Fruit fly (Drosophila melanogaster) whole organism, embryonic: ENCODE data around the gene CG42263.

ENCODE experiments used
- Asciz ChIP-seq: fragments of 200-800 bp; sonication (Bioruptor generic); optimal IDR thresholded peaks from 2 replicates; lab custom pipeline; 2017; ENCODE audit warnings: missing biosample characterization, mild to moderate bottlenecking, missing genetic modification characterization, missing genetic modification reagents
- Atf6 ChIP-seq: fragments of 200-800 bp; sonication (Bioruptor generic); IDR thresholded peaks from 2 replicates; pipeline ENCODE4 v1.3.6; 2022; ENCODE audit warnings: missing biosample characterization, missing genetic modification characterization
- CG10321 ChIP-seq: fragments of 200-800 bp; sonication (Bioruptor generic); IDR thresholded peaks from 2 replicates; pipeline ENCODE4 v1.3.6; 2022; ENCODE audit warnings: missing biosample characterization, missing genetic modification characterization
- CG11093 ChIP-seq: fragments of 200-800 bp; sonication (Bioruptor generic); IDR thresholded peaks from 3 replicates; pipeline ENCODE4 v1.3.6; 2022; ENCODE audit warnings: missing biosample characterization, missing genetic modification characterization
- CG11456 ChIP-seq: fragments of 200-800 bp; sonication (Bioruptor generic); IDR thresholded peaks from 3 replicates; pipeline ENCODE4 v1.3.6; 2022; ENCODE audit warnings: missing biosample characterization, missing genetic modification characterization
- CG11560 ChIP-seq: fragments of 200-800 bp; sonication (Bioruptor generic); IDR thresholded peaks from 3 replicates; pipeline ENCODE4 v1.3.6; 2022; ENCODE audit warnings: missing biosample characterization, missing genetic modification characterization
- CG1603 ChIP-seq: fragments of 200-800 bp; sonication (Bioruptor generic); optimal IDR thresholded peaks from 2 replicates; lab custom pipeline; 2019; ENCODE audit warnings: missing biosample characterization, mild to moderate bottlenecking, missing genetic modification characterization, moderate library complexity
- CG2129 ChIP-seq: fragments of 200-800 bp; sonication (Bioruptor generic); IDR thresholded peaks from 2 replicates; pipeline ENCODE4 v1.3.6; 2022; ENCODE audit warnings: missing biosample characterization, missing genetic modification characterization; ENCODE audit not compliant: partially characterized antibody
- CG31441 ChIP-seq: fragments of 200-800 bp; sonication (Bioruptor generic); IDR thresholded peaks from 2 replicates; pipeline ENCODE4 v1.3.6; 2022; ENCODE audit warnings: missing biosample characterization, missing genetic modification characterization
- CG34224 ChIP-seq: fragments of 200-800 bp; sonication (Bioruptor generic); IDR thresholded peaks from 3 replicates; pipeline ENCODE4 v1.3.6; 2022; ENCODE audit warnings: missing biosample characterization, missing genetic modification characterization; ENCODE audit not compliant: partially characterized antibody
- CG5245 ChIP-seq: fragments of 200-800 bp; sonication (Bioruptor generic); optimal IDR thresholded peaks from 3 replicates; lab custom pipeline; 2016; ENCODE audit warnings: missing biosample characterization, missing genetic modification characterization
- CG6765 ChIP-seq: fragments of 200-800 bp; sonication (Bioruptor generic); optimal IDR thresholded peaks from 3 replicates; lab custom pipeline; 2017; ENCODE audit warnings: missing biosample characterization, mild to moderate bottlenecking, missing genetic modification characterization
- CG7745 ChIP-seq: fragments of 200-800 bp; sonication (Bioruptor generic); optimal IDR thresholded peaks from 2 replicates; lab custom pipeline; 2018; ENCODE audit warnings: missing biosample characterization, mild to moderate bottlenecking, missing genetic modification characterization, moderate library complexity
- D19B ChIP-seq: fragments of 200-800 bp; sonication (Bioruptor generic); optimal IDR thresholded peaks from 2 replicates; lab custom pipeline; 2017; ENCODE audit warnings: missing biosample characterization, mild to moderate bottlenecking, missing genetic modification characterization
- H15 ChIP-seq: fragments of 200-800 bp; sonication (Bioruptor generic); IDR thresholded peaks from 3 replicates; pipeline ENCODE4 v1.3.6; 2022; ENCODE audit warnings: missing biosample characterization, missing genetic modification characterization
- Hmr ChIP-seq: fragments of 200-800 bp; sonication (Bioruptor generic); optimal IDR thresholded peaks from 3 replicates; lab custom pipeline; 2017; ENCODE audit warnings: mild to moderate bottlenecking, missing biosample characterization, missing genetic modification reagents, missing genetic modification characterization
- Mad ChIP-seq: fragments of 200-800 bp; sonication (Bioruptor generic); optimal IDR thresholded peaks from 2 replicates; lab custom pipeline; 2016; ENCODE audit warnings: missing biosample characterization, missing genetic modification characterization
- Meics ChIP-seq: fragments of 200-800 bp; sonication (Bioruptor generic); optimal IDR thresholded peaks from 2 replicates; lab custom pipeline; 2017; ENCODE audit warnings: missing biosample characterization, mild to moderate bottlenecking, missing genetic modification characterization
- Mes4 ChIP-seq: fragments of 200-800 bp; sonication (Bioruptor generic); optimal IDR thresholded peaks from 2 replicates; lab custom pipeline; 2016; ENCODE audit warnings: missing biosample characterization, missing genetic modification characterization
- Sry-δ ChIP-seq: fragments of 200-800 bp; sonication (Bioruptor generic); optimal IDR thresholded peaks from 2 replicates; lab custom pipeline; 2016; ENCODE audit warnings: missing biosample characterization, missing genetic modification characterization
- TFAM ChIP-seq: fragments of 200-800 bp; sonication (Bioruptor generic); optimal IDR thresholded peaks from 2 replicates; lab custom pipeline; 2017; ENCODE audit warnings: missing biosample characterization, missing genetic modification characterization, inconsistent platforms
- Xbp1 ChIP-seq: fragments of 200-800 bp; sonication (Bioruptor generic); optimal IDR thresholded peaks from 3 replicates; lab custom pipeline; 2016; ENCODE audit warnings: missing biosample characterization, mild to moderate bottlenecking, missing genetic modification characterization
- amos ChIP-seq: fragments of 200-800 bp; sonication (Bioruptor generic); IDR thresholded peaks from 2 replicates; pipeline ENCODE4 v1.3.6; 2022; ENCODE audit warnings: missing biosample characterization, missing genetic modification characterization; ENCODE audit not compliant: partially characterized antibody
- aop ChIP-seq: fragments of 200-800 bp; sonication (Bioruptor generic); IDR thresholded peaks from 2 replicates; pipeline ENCODE4 v1.3.6; 2022; ENCODE audit warnings: missing biosample characterization, missing genetic modification characterization
- ara ChIP-seq: fragments of 200-800 bp; sonication (Bioruptor generic); IDR thresholded peaks from 2 replicates; pipeline ENCODE4 v1.3.6; 2022; ENCODE audit warnings: missing biosample characterization, missing genetic modification characterization
- ase ChIP-seq: fragments of 200-800 bp; sonication (Bioruptor generic); IDR thresholded peaks from 3 replicates; pipeline ENCODE4 v1.3.6; 2022; ENCODE audit warnings: missing biosample characterization, missing genetic modification characterization
- bbx ChIP-seq: fragments of 200-800 bp; sonication (Bioruptor generic); IDR thresholded peaks from 2 replicates; pipeline ENCODE4 v1.3.6; 2022; ENCODE audit warnings: missing biosample characterization, missing genetic modification characterization; ENCODE audit not compliant: partially characterized antibody
- fd64A ChIP-seq: fragments of 200-800 bp; sonication (Bioruptor generic); optimal IDR thresholded peaks from 3 replicates; lab custom pipeline; 2018; ENCODE audit warnings: missing biosample characterization, mild to moderate bottlenecking, missing genetic modification characterization
- gce ChIP-seq: fragments of 200-800 bp; sonication (Bioruptor generic); IDR thresholded peaks from 3 replicates; pipeline ENCODE4 v1.3.6; 2022; ENCODE audit warnings: missing biosample characterization, missing genetic modification characterization
- gro ChIP-seq: fragments of 200-800 bp; sonication (Bioruptor generic); optimal IDR thresholded peaks from 2 replicates; lab custom pipeline; 2016; ENCODE audit warnings: missing biosample characterization, missing genetic modification characterization
- gt ChIP-seq: fragments of 200-800 bp; sonication (Bioruptor generic); IDR thresholded peaks from 2 replicates; pipeline ENCODE4 v1.3.6; 2022; ENCODE audit warnings: missing biosample characterization, missing genetic modification characterization
- hkb ChIP-seq, 2 experiments: fragments of 200-800 bp in 1 of 2; fragments of >200 bp in 1 of 2; sonication (Bioruptor generic) in 1 of 2; IDR thresholded peaks in 1 of 2; optimal IDR thresholded peaks in 1 of 2; 2 replicates each; pipeline versions ENCODE4 v1.3.6 to Lab custom; 2017 to 2022; ENCODE audit warnings: missing biosample characterization in 1 of 2, missing genetic modification characterization in 1 of 2
- odd ChIP-seq: fragments of 200-800 bp; sonication (Bioruptor generic); optimal IDR thresholded peaks from 2 replicates; lab custom pipeline; 2017; ENCODE audit warnings: missing biosample characterization, mild to moderate bottlenecking, missing genetic modification characterization
- otp ChIP-seq: fragments of 200-800 bp; sonication (Bioruptor generic); IDR thresholded peaks from 3 replicates; pipeline ENCODE4, ENCODE4 v1.3.6; 2022; ENCODE audit warnings: missing biosample characterization, missing genetic modification characterization
- pan ChIP-seq, 4 experiments: fragments of >200 bp in 3 of 4; fragments of 200-800 bp in 1 of 4; sonication (Bioruptor generic) in 1 of 4; optimal IDR thresholded peaks in 3 of 4; IDR thresholded peaks in 1 of 4; 2 replicates each; pipeline versions ENCODE4 v1.3.6 to Lab custom; 2017 to 2022; ENCODE audit warnings: missing biosample characterization in 2 of 4, missing genetic modification characterization in 2 of 4, mixed read lengths in 1 of 4
- psq ChIP-seq: fragments of 200-800 bp; sonication (Bioruptor generic); optimal IDR thresholded peaks from 2 replicates; lab custom pipeline; 2017; ENCODE audit warnings: missing biosample characterization, missing genetic modification characterization
- row ChIP-seq: fragments of 200-800 bp; sonication (Bioruptor generic); IDR thresholded peaks from 3 replicates; pipeline ENCODE4 v1.3.6; 2022; ENCODE audit warnings: missing biosample characterization, missing genetic modification characterization
- sens ChIP-seq: fragments of 200-800 bp; sonication (Bioruptor generic); peaks from one replicate; lab custom pipeline; 2016; ENCODE audit warnings: missing biosample characterization, missing genetic modification characterization
- sna ChIP-seq: fragments of 200-800 bp; sonication (Bioruptor generic); IDR thresholded peaks from 2 replicates; pipeline ENCODE4 v1.3.6; 2022; ENCODE audit warnings: missing biosample characterization, missing genetic modification characterization; ENCODE audit not compliant: partially characterized antibody
- sob ChIP-seq: fragments of 200-800 bp; sonication (Bioruptor generic); IDR thresholded peaks from 2 replicates; pipeline ENCODE4 v1.3.6; 2022; ENCODE audit warnings: missing biosample characterization, missing genetic modification characterization
- tll ChIP-seq, 2 experiments: fragments of 200-800 bp in 1 of 2; fragments of >200 bp in 1 of 2; sonication (Bioruptor generic) in 1 of 2; optimal IDR thresholded peaks; 2 replicates each; lab custom pipeline; 2017 to 2019; ENCODE audit warnings: missing biosample characterization in 2 of 2, missing genetic modification characterization in 2 of 2, mild to moderate bottlenecking in 1 of 2, moderate library complexity in 1 of 2
- wdn ChIP-seq: fragments of 200-800 bp; sonication (Bioruptor generic); IDR thresholded peaks from 2 replicates; pipeline ENCODE4 v1.3.6; 2022; ENCODE audit warnings: missing biosample characterization, missing genetic modification characterization

CG42263 gene

dm6 chr3L:19991120-19991519 lies 35.5 kb upstream of the CG42263 start, which contains the start of gene fln:
TSS of gene fln (minus strand) at chr3L:19991220.
- no peak for TF ChIP-seq bbx (GFP tag; lab: Robert Waterston, UW)
- no peak for TF ChIP-seq fd64A (GFP tag; lab: Kevin White, UChicago)
- no peak for TF ChIP-seq CG10321
- TF ChIP-seq tll (GFP tag; optimal IDR thresholded peaks at IDR 0.05; lab: Kevin White, UChicago) = no peak
- TF ChIP-seq, all 482 proteins: peak for 0

- TF ChIP-seq H15 (GFP tag; lab: Robert Waterston, UW) (no peak), TFAM (GFP tag; lab: Kevin White, UChicago) (no peak), Sry-δ (GFP tag; lab: Kevin White, UChicago) (no peak), row (GFP tag; lab: Robert Waterston, UW) (0 out of 3 replicates have a peak, but pooled peaks have one; percentile 23), psq (GFP tag; lab: Kevin White, UChicago) (no peak), odd (GFP tag; lab: Kevin White, UChicago) (no peak), Mes4 (no peak), Asciz (GFP tag; lab: Kevin White, UChicago) (no peak), Mad (GFP tag; lab: Kevin White, UChicago) (no peak), CG6765 (no peak), ara (no peak), ase (GFP tag; lab: Robert Waterston, UW) (no peak), Hmr (GFP tag; lab: Kevin White, UChicago) (no peak), gro (GFP tag; lab: Kevin White, UChicago) (no peak), CG11456 (no peak), hkb (optimal IDR thresholded peaks at IDR 0.05; lab: Kevin White, UChicago) (no peak), hkb (GFP tag; IDR thresholded peaks at IDR 0.05; lab: Robert Waterston, UW) (no peak), pan (optimal IDR thresholded peaks at IDR 0.05; lab: Kevin White, UChicago) (no peak), pan (GFP tag; optimal IDR thresholded peaks at IDR 0.05 in 1 of 2, IDR thresholded peaks at IDR 0.05 in 1 of 2) (peak in 1 of 2 experiments; percentile 24), otp (no peak), CG5245 (GFP tag; lab: Kevin White, UChicago) (no peak), sna (GFP tag; lab: Robert Waterston, UW) (no peak), D19B (no peak), CG1603 (tag; lab: Kevin White, UChicago) (no peak), sens (GFP tag; lab: Kevin White, UChicago) (peak; percentile 71), Xbp1 (GFP tag; lab: Kevin White, UChicago) (no peak), gce (no peak)
Observed at dm6 chr3L:19988891-19989290, 33.3 kb upstream of the CG42263 start, which contains the start of gene Csas. TSS of gene Csas (minus strand) at chr3L:19988991.

- TF ChIP-seq Atf6 (GFP tag; lab: Robert Waterston, UW) (no peak), gt (GFP tag; lab: Robert Waterston, UW) (no peak), CG11093 (GFP tag; lab: Robert Waterston, UW) (no peak), sob (GFP tag; lab: Robert Waterston, UW) (no peak)
Observed at dm6 chr3L:19985768-19986167, 30.2 kb upstream of the CG42263 start, which contains the start of the genes hale and schuy. TSS of gene hale (minus strand) at chr3L:19985868. TSS of gene schuy (plus strand) at chr3L:19986093.

dm6 chr3L:19981385-19981784 lies 25.8 kb upstream of the CG42263 start, which contains the start of gene CG17732:
TSS of gene CG17732 (plus strand) at chr3L:19981685.
- TF ChIP-seq CG7745 (tag; lab: Kevin White, UChicago) (no peak), Meics (GFP tag; lab: Kevin White, UChicago) (no peak), CG31441 (no peak), CG2129 (GFP tag; lab: Robert Waterston, UW) (no peak), amos (GFP tag; lab: Robert Waterston, UW) (no peak), aop (GFP tag; lab: Robert Waterston, UW) (no peak), wdn (no peak), CG11560 (no peak), hkb (optimal IDR thresholded peaks at IDR 0.05; lab: Kevin White, UChicago) (no peak), hkb (GFP tag; IDR thresholded peaks at IDR 0.05; lab: Robert Waterston, UW) (no peak), CG34224 (no peak)
- TF ChIP-seq, all 482 proteins: peak for 0
